Worm (Caenorhabditis elegans) whole organism, early embryonic: ENCODE data around the gene sri-30.

ENCODE experiments used
- B0310.2 ChIP-seq: sonication (generic microtip); optimal IDR thresholded peaks from 2 replicates; lab custom pipeline; 2016; ENCODE audit warnings: mild to moderate bottlenecking, missing genetic modification characterization, missing compliant biosample characterization
- F13C5.2 ChIP-seq: sonication (generic microtip); optimal IDR thresholded peaks from 2 replicates; lab custom pipeline; 2017; ENCODE audit warnings: mild to moderate bottlenecking, missing genetic modification characterization, inconsistent platforms, missing compliant biosample characterization
- aly-1 ChIP-seq: sonication (generic microtip); optimal IDR thresholded peaks from 2 replicates; lab custom pipeline; 2016; ENCODE audit warnings: missing genetic modification characterization, missing compliant biosample characterization
- ama-1 ChIP-seq: fragments of 150-350 bp; optimal IDR thresholded peaks from 2 replicates; lab custom pipeline; 2014
- ceh-13 ChIP-seq: fragments of 200-800 bp; sonication (Bioruptor generic); optimal IDR thresholded peaks from 2 replicates; lab custom pipeline; 2018; ENCODE audit warnings: mild to moderate bottlenecking, missing genetic modification characterization, missing compliant biosample characterization
- ceh-36 ChIP-seq: sonication (generic microtip); optimal IDR thresholded peaks from 2 replicates; lab custom pipeline; 2016; ENCODE audit warnings: missing genetic modification characterization, inconsistent platforms, missing compliant biosample characterization
- ets-7 ChIP-seq: sonication (generic microtip); optimal IDR thresholded peaks from 2 replicates; lab custom pipeline; 2016; ENCODE audit warnings: missing genotype, missing genetic modification characterization, missing compliant biosample characterization
- flt-1 ChIP-seq: fragments of 200-800 bp; sonication (Bioruptor generic); IDR thresholded peaks from 2 replicates; pipeline ENCODE4 v1.3.6; 2022; ENCODE audit warnings: missing genetic modification characterization, missing compliant biosample characterization
- hmbx-1 ChIP-seq: sonication (generic microtip); optimal IDR thresholded peaks from 2 replicates; lab custom pipeline; 2016; ENCODE audit warnings: mild to moderate bottlenecking, missing genetic modification characterization, missing compliant biosample characterization
- hmg-4 ChIP-seq: fragments of 200-800 bp; sonication (Bioruptor generic); optimal IDR thresholded peaks from 2 replicates; lab custom pipeline; 2018; ENCODE audit warnings: mild to moderate bottlenecking, missing genetic modification characterization, missing compliant biosample characterization
- hnd-1 ChIP-seq: sonication (generic microtip); optimal IDR thresholded peaks from 2 replicates; lab custom pipeline; 2016; ENCODE audit warnings: missing genetic modification characterization, missing compliant biosample characterization
- pes-1 ChIP-seq: fragments of 200-800 bp; sonication (Bioruptor generic); IDR thresholded peaks from 2 replicates; pipeline ENCODE4 v1.3.6; 2022; ENCODE audit warnings: missing genetic modification reagents, missing genetic modification characterization, missing compliant biosample characterization
- scrt-1 ChIP-seq: fragments of 200-800 bp; sonication (Bioruptor generic); IDR thresholded peaks from 2 replicates; pipeline ENCODE4 v1.3.6; 2022; ENCODE audit warnings: missing genetic modification characterization, missing compliant biosample characterization
- sea-1 ChIP-seq: fragments of 200-800 bp; sonication (Bioruptor generic); conservative IDR thresholded peaks from 2 replicates; pipeline ENCODE4 v1.3.6; 2022; ENCODE audit warnings: missing genetic modification characterization, missing compliant biosample characterization
- tbx-11 ChIP-seq: fragments of 200-800 bp; sonication (Bioruptor generic); IDR thresholded peaks from 2 replicates; pipeline ENCODE4 v1.3.6; 2022; ENCODE audit warnings: missing genetic modification characterization, missing compliant biosample characterization
- tbx-37 ChIP-seq: fragments of 200-800 bp; sonication (Bioruptor generic); conservative IDR thresholded peaks from 2 replicates; pipeline ENCODE4 v1.3.6; 2022; ENCODE audit warnings: missing genetic modification reagents, missing genetic modification characterization, missing compliant biosample characterization
- tra-4 ChIP-seq: sonication (generic microtip); optimal IDR thresholded peaks from 2 replicates; lab custom pipeline; 2017; ENCODE audit warnings: missing genetic modification characterization, missing compliant biosample characterization

Gene sri-30

ce11 chrII:3091268-3091667 is 45.3 kb downstream of the sri-30 start, which contains the start of gene srg-21:
srg-21 (minus strand) TSS chrII:3091368.
- no peak for TF ChIP-seq ceh-36 (tag; lab: Kevin White, UChicago)
- TF ChIP-seq aly-1 (tag; lab: Kevin White, UChicago): no peak
- TF ChIP-seq F13C5.2 (tag; lab: Kevin White, UChicago): no peak
- no peak for TF ChIP-seq hmbx-1 (tag; lab: Kevin White, UChicago)
- no peak for TF ChIP-seq hnd-1 (tag; lab: Kevin White, UChicago)

- no peak for TF ChIP-seq sea-1
- TF ChIP-seq pes-1 (GFP tag; lab: Robert Waterston, UW): no peak
- TF ChIP-seq scrt-1: no peak
- no peak for TF ChIP-seq aly-1 (tag; lab: Kevin White, UChicago)
- TF ChIP-seq ets-7: no peak
- no peak for TF ChIP-seq hnd-1 (tag; lab: Kevin White, UChicago)
- no peak for TF ChIP-seq ceh-36 (tag; lab: Kevin White, UChicago)
- no peak for TF ChIP-seq B0310.2 (tag; lab: Kevin White, UChicago)
- no peak for TF ChIP-seq F13C5.2 (tag; lab: Kevin White, UChicago)
- TF ChIP-seq hmg-4 (GFP tag; lab: Kevin White, UChicago): no peak
- no peak for TF ChIP-seq flt-1 (GFP tag; lab: Robert Waterston, UW)
- TF ChIP-seq tra-4 (tag; lab: Kevin White, UChicago): no peak
- TF ChIP-seq ama-1 (lab: Kevin White, UChicago): no peak
- TF ChIP-seq hmbx-1 (tag; lab: Kevin White, UChicago): no peak
- no peak for TF ChIP-seq tbx-37 (GFP tag; lab: Robert Waterston, UW)
Observed at ce11 chrII:3093352-3093751, 47.4 kb downstream of the sri-30 start, which contains the start of gene srg-22. srg-22 (minus strand) TSS chrII:3093452.

ce11 chrII:3096060-3096459 is 50.1 kb downstream of the sri-30 start, which contains the start of gene srg-23:
srg-23 (minus strand) TSS chrII:3096160.
- TF ChIP-seq hnd-1 (tag; lab: Kevin White, UChicago) (no peak), sea-1 (no peak), ama-1 (lab: Kevin White, UChicago) (no peak), scrt-1 (no peak), ceh-36 (tag; lab: Kevin White, UChicago) (no peak), F13C5.2 (tag; lab: Kevin White, UChicago) (no peak), ets-7 (no peak), B0310.2 (tag; lab: Kevin White, UChicago) (no peak), hmg-4 (GFP tag; lab: Kevin White, UChicago) (no peak), pes-1 (GFP tag; lab: Robert Waterston, UW) (no peak), tbx-11 (GFP tag; lab: Robert Waterston, UW) (no peak), ceh-13 (GFP tag; lab: Kevin White, UChicago) (no peak)

- TF ChIP-seq ets-7 (no peak), sea-1 (no peak), ama-1 (lab: Kevin White, UChicago) (no peak), hmg-4 (GFP tag; lab: Kevin White, UChicago) (no peak), tbx-11 (GFP tag; lab: Robert Waterston, UW) (no peak), ceh-36 (tag; lab: Kevin White, UChicago) (no peak), pes-1 (GFP tag; lab: Robert Waterston, UW) (no peak)
Observed at ce11 chrII:3096857-3097256, 50.9 kb downstream of the sri-30 start, which contains the start of gene Y25C1A.14. Y25C1A.14 (minus strand) TSS chrII:3096957.
